Fruit fly (Drosophila melanogaster): Measurements from ENCODE around the gene osa.

Gene osa

dm6 chr3R:17716858-17717596, 1.1 kb downstream of the osa start:
- no peak for TF ChIP-seq Myc (optimal IDR thresholded peaks at IDR 0.05)
- no peak for TF ChIP-seq insv (optimal IDR thresholded peaks at IDR 0.05)

- no peak for TF ChIP-seq h (optimal IDR thresholded peaks at IDR 0.05)
- no peak for TF ChIP-seq insv (optimal IDR thresholded peaks at IDR 0.05)
- TF ChIP-seq Myc (optimal IDR thresholded peaks at IDR 0.05) = no peak
These were observed 3.3 kb downstream of the osa start for dm6 chr3R:17714773-17715344.

dm6 chr3R:17714370-17714769, 3.8 kb downstream of the osa start:
- no peak for TF ChIP-seq ttk (optimal IDR thresholded peaks at IDR 0.05)
- no peak for TF ChIP-seq Myc (optimal IDR thresholded peaks at IDR 0.05)
- TF ChIP-seq h (optimal IDR thresholded peaks at IDR 0.05) = no peak
- no peak for TF ChIP-seq Sin3A (optimal IDR thresholded peaks at IDR 0.05)
- no peak for TF ChIP-seq insv (optimal IDR thresholded peaks at IDR 0.05)
- no peak for TF ChIP-seq psq (optimal IDR thresholded peaks at IDR 0.05)

dm6 chr3R:17712623-17713521, 5.3 kb downstream of the osa start:
- TF ChIP-seq psq (optimal IDR thresholded peaks at IDR 0.05) = no peak
- no peak for TF ChIP-seq Sin3A (optimal IDR thresholded peaks at IDR 0.05)
- no peak for TF ChIP-seq ttk (optimal IDR thresholded peaks at IDR 0.05)

- no peak for TF ChIP-seq h (optimal IDR thresholded peaks at IDR 0.05)
- no peak for TF ChIP-seq Myc (optimal IDR thresholded peaks at IDR 0.05)
- no peak for TF ChIP-seq Sin3A (optimal IDR thresholded peaks at IDR 0.05)
- TF ChIP-seq psq (optimal IDR thresholded peaks at IDR 0.05) = no peak
- TF ChIP-seq insv (optimal IDR thresholded peaks at IDR 0.05) = no peak
- no peak for TF ChIP-seq ttk (optimal IDR thresholded peaks at IDR 0.05)
These were observed 6.5 kb downstream of the osa start for dm6 chr3R:17711646-17711975.

- TF ChIP-seq insv (optimal IDR thresholded peaks at IDR 0.05) = no peak
- no peak for TF ChIP-seq Myc (optimal IDR thresholded peaks at IDR 0.05)
- no peak for TF ChIP-seq h (optimal IDR thresholded peaks at IDR 0.05)
- no peak for TF ChIP-seq ttk (optimal IDR thresholded peaks at IDR 0.05)
- TF ChIP-seq psq (optimal IDR thresholded peaks at IDR 0.05) = no peak
- no peak for TF ChIP-seq Sin3A (optimal IDR thresholded peaks at IDR 0.05)
These were observed 7.1 kb downstream of the osa start for dm6 chr3R:17710900-17711645.

- TF ChIP-seq ttk (optimal IDR thresholded peaks at IDR 0.05) (no peak), Sin3A (optimal IDR thresholded peaks at IDR 0.05) (no peak), psq (optimal IDR thresholded peaks at IDR 0.05) (no peak), h (optimal IDR thresholded peaks at IDR 0.05) (no peak), insv (optimal IDR thresholded peaks at IDR 0.05) (no peak), Myc (optimal IDR thresholded peaks at IDR 0.05) (no peak)
These were observed 7.7 kb downstream of the osa start for dm6 chr3R:17710418-17710817.

- no peak for TF ChIP-seq h (optimal IDR thresholded peaks at IDR 0.05)
- no peak for TF ChIP-seq psq (optimal IDR thresholded peaks at IDR 0.05)
- TF ChIP-seq Myc (optimal IDR thresholded peaks at IDR 0.05) = no peak
- no peak for TF ChIP-seq ttk (optimal IDR thresholded peaks at IDR 0.05)
- no peak for TF ChIP-seq Sin3A (optimal IDR thresholded peaks at IDR 0.05)
- TF ChIP-seq insv (optimal IDR thresholded peaks at IDR 0.05) = no peak
These were observed 8.5 kb downstream of the osa start for dm6 chr3R:17709623-17710145.

dm6 chr3R:17708778-17709476, 9.2 kb downstream of the osa start:
- no peak for TF ChIP-seq Sin3A (optimal IDR thresholded peaks at IDR 0.05)
- TF ChIP-seq psq (optimal IDR thresholded peaks at IDR 0.05) = no peak
- TF ChIP-seq Myc (optimal IDR thresholded peaks at IDR 0.05) = no peak
- TF ChIP-seq h (optimal IDR thresholded peaks at IDR 0.05) = no peak
- TF ChIP-seq insv (optimal IDR thresholded peaks at IDR 0.05) = no peak
- TF ChIP-seq ttk (optimal IDR thresholded peaks at IDR 0.05) = no peak

- TF ChIP-seq psq (optimal IDR thresholded peaks at IDR 0.05) (no peak), h (optimal IDR thresholded peaks at IDR 0.05) (no peak), insv (optimal IDR thresholded peaks at IDR 0.05) (no peak), Myc (optimal IDR thresholded peaks at IDR 0.05) (no peak), ttk (optimal IDR thresholded peaks at IDR 0.05) (no peak), Sin3A (optimal IDR thresholded peaks at IDR 0.05) (no peak)
These were observed 10.4 kb downstream of the osa start for dm6 chr3R:17707799-17708198.

- no peak for TF ChIP-seq insv (optimal IDR thresholded peaks at IDR 0.05)
- TF ChIP-seq psq (optimal IDR thresholded peaks at IDR 0.05) = no peak
- no peak for TF ChIP-seq h (optimal IDR thresholded peaks at IDR 0.05)
- no peak for TF ChIP-seq ttk (optimal IDR thresholded peaks at IDR 0.05)
- TF ChIP-seq Myc (optimal IDR thresholded peaks at IDR 0.05) = no peak
- TF ChIP-seq Sin3A (optimal IDR thresholded peaks at IDR 0.05) = no peak
These were observed 11.2 kb downstream of the osa start for dm6 chr3R:17706971-17707406.

Measured in Kc167 (cell line).